Fruit fly (Drosophila melanogaster) whole organism, embryonic: ENCODE results near the gene CG13876.

Experiments
- Atf-2 ChIP-seq: fragments of 200-800 bp; sonication (Bioruptor generic); optimal IDR thresholded peaks from 2 replicates; lab custom pipeline; 2016; ENCODE audit warnings: missing biosample characterization, missing genetic modification characterization
- Awh ChIP-seq: fragments of 200-800 bp; sonication (Bioruptor generic); IDR thresholded peaks from 2 replicates; pipeline ENCODE4, ENCODE4 v1.3.6; 2022; ENCODE audit warnings: missing biosample characterization, missing genetic modification characterization
- CG10543 ChIP-seq: fragments of 200-800 bp; sonication (Bioruptor generic); optimal IDR thresholded peaks from 3 replicates; lab custom pipeline; 2017; ENCODE audit warnings: missing biosample characterization, mild to moderate bottlenecking, missing genetic modification characterization, moderate library complexity
- CG10959 ChIP-seq: fragments of 200-800 bp; sonication (Bioruptor generic); IDR thresholded peaks from 2 replicates; pipeline ENCODE4 v1.3.6; 2022; ENCODE audit warnings: missing biosample characterization, missing genetic modification characterization
- CG11696 ChIP-seq: fragments of 200-800 bp; sonication (Bioruptor generic); IDR thresholded peaks from 2 replicates; pipeline ENCODE4 v1.3.6; 2022; ENCODE audit warnings: missing biosample characterization, missing genetic modification characterization
- CG12219 ChIP-seq: fragments of 200-800 bp; sonication (Bioruptor generic); optimal IDR thresholded peaks from 3 replicates; lab custom pipeline; 2018; ENCODE audit warnings: missing biosample characterization, mild to moderate bottlenecking, missing genetic modification characterization
- CG13287 ChIP-seq: fragments of 200-800 bp; sonication (Bioruptor generic); IDR thresholded peaks from 2 replicates; pipeline ENCODE4 v1.3.6; 2022; ENCODE audit warnings: missing biosample characterization, missing genetic modification characterization; ENCODE audit not compliant: partially characterized antibody
- CG13775 ChIP-seq: fragments of 200-800 bp; sonication (Bioruptor generic); optimal IDR thresholded peaks from 3 replicates; lab custom pipeline; 2017; ENCODE audit warnings: missing biosample characterization, mild to moderate bottlenecking, missing genetic modification characterization
- CG13894 ChIP-seq: fragments of 200-800 bp; sonication (Bioruptor generic); optimal IDR thresholded peaks from 3 replicates; lab custom pipeline; 2018; ENCODE audit warnings: missing biosample characterization, mild to moderate bottlenecking, missing genetic modification characterization, moderate library complexity
- CG15601 ChIP-seq: fragments of 200-800 bp; sonication (Bioruptor generic); optimal IDR thresholded peaks from 3 replicates; lab custom pipeline; 2019; ENCODE audit warnings: missing biosample characterization, mild to moderate bottlenecking, missing genetic modification characterization, moderate library complexity
- CG18599 ChIP-seq: fragments of 200-800 bp; sonication (Bioruptor generic); optimal IDR thresholded peaks from 3 replicates; lab custom pipeline; 2017; ENCODE audit warnings: missing biosample characterization, missing genetic modification characterization, mild to moderate bottlenecking, moderate library complexity, missing genetic modification reagents
- CG2120 ChIP-seq: fragments of 200-800 bp; sonication (Bioruptor generic); optimal IDR thresholded peaks from 3 replicates; lab custom pipeline; 2016; ENCODE audit warnings: missing biosample characterization, missing genetic modification characterization
- CG3995 ChIP-seq: fragments of 200-800 bp; sonication (Bioruptor generic); optimal IDR thresholded peaks from 3 replicates; lab custom pipeline; 2016; ENCODE audit warnings: missing biosample characterization, missing genetic modification characterization
- CG4282 ChIP-seq: fragments of 200-800 bp; sonication (Bioruptor generic); optimal IDR thresholded peaks from 2 replicates; lab custom pipeline; 2016; ENCODE audit warnings: missing biosample characterization, missing genetic modification characterization
- CG6654 ChIP-seq: fragments of 200-800 bp; sonication (Bioruptor generic); optimal IDR thresholded peaks from 2 replicates; lab custom pipeline; 2017; ENCODE audit warnings: missing biosample characterization, mild to moderate bottlenecking, missing genetic modification characterization
- CG6765 ChIP-seq: fragments of 200-800 bp; sonication (Bioruptor generic); optimal IDR thresholded peaks from 3 replicates; lab custom pipeline; 2017; ENCODE audit warnings: missing biosample characterization, mild to moderate bottlenecking, missing genetic modification characterization
- CG7372 ChIP-seq: fragments of 200-800 bp; sonication (Bioruptor generic); IDR thresholded peaks from 2 replicates; pipeline ENCODE4 v1.3.6; 2022; ENCODE audit warnings: missing biosample characterization, missing genetic modification characterization
- CG7928 ChIP-seq: fragments of 200-800 bp; sonication (Bioruptor generic); optimal IDR thresholded peaks from 2 replicates; lab custom pipeline; 2017; ENCODE audit warnings: missing biosample characterization, mild to moderate bottlenecking, missing genetic modification characterization
- CG9215 ChIP-seq: fragments of 200-800 bp; sonication (Bioruptor generic); IDR thresholded peaks from 2 replicates; pipeline ENCODE4 v1.3.6; 2022; ENCODE audit warnings: missing biosample characterization, missing genetic modification characterization
- Drgx ChIP-seq: fragments of 200-800 bp; sonication (Bioruptor generic); IDR thresholded peaks from 2 replicates; pipeline ENCODE4 v1.3.6; 2022; ENCODE audit warnings: missing biosample characterization, missing genetic modification characterization
- Eip74EF ChIP-seq, 2 experiments: fragments of 200-800 bp in 1 of 2; fragments of >200 bp in 1 of 2; sonication (Bioruptor generic) in 1 of 2; optimal IDR thresholded peaks; 2 replicates each; lab custom pipeline; 2017 to 2019; ENCODE audit warnings: missing biosample characterization in 2 of 2, missing genetic modification characterization in 2 of 2, mild to moderate bottlenecking in 1 of 2, moderate library complexity in 1 of 2
- Gug ChIP-seq: fragments of 200-800 bp; sonication (Bioruptor generic); IDR thresholded peaks from 4 replicates; pipeline ENCODE4 v1.3.6; 2022; ENCODE audit warnings: missing biosample characterization, missing genetic modification characterization
- HLH4C ChIP-seq: fragments of 200-800 bp; sonication (Bioruptor generic); IDR thresholded peaks from 3 replicates; pipeline ENCODE4 v1.3.6; 2022; ENCODE audit warnings: missing biosample characterization, missing genetic modification characterization; ENCODE audit not compliant: partially characterized antibody
- HLHmδ ChIP-seq: fragments of 200-800 bp; sonication (Bioruptor generic); optimal IDR thresholded peaks from 2 replicates; lab custom pipeline; 2018; ENCODE audit warnings: missing biosample characterization, mild to moderate bottlenecking, missing genetic modification characterization, moderate library complexity
- Mrtf ChIP-seq: fragments of 200-800 bp; sonication (Bioruptor generic); IDR thresholded peaks from 3 replicates; pipeline ENCODE4 v1.3.6; 2022; ENCODE audit warnings: missing biosample characterization, missing genetic modification characterization
- Nf-YA ChIP-seq: fragments of 200-800 bp; sonication (Bioruptor generic); IDR thresholded peaks from 2 replicates; pipeline ENCODE4 v1.3.6; 2022; ENCODE audit warnings: missing biosample characterization, missing genetic modification characterization
- Nf-YB ChIP-seq: fragments of 200-800 bp; sonication (Bioruptor generic); optimal IDR thresholded peaks from 3 replicates; lab custom pipeline; 2019; ENCODE audit warnings: missing biosample characterization, mild to moderate bottlenecking, missing genetic modification characterization, moderate library complexity
- Pdp1 ChIP-seq, 2 experiments: fragments of 200-800 bp; sonication (Bioruptor generic); optimal IDR thresholded peaks; 3 replicates each; lab custom pipeline; 2016; ENCODE audit warnings: missing biosample characterization in 2 of 2, missing genetic modification characterization in 2 of 2, mild to moderate bottlenecking in 1 of 2, moderate library complexity in 1 of 2
- Sox102F ChIP-seq: fragments of 200-800 bp; sonication (Bioruptor generic); optimal IDR thresholded peaks from 2 replicates; lab custom pipeline; 2018; ENCODE audit warnings: missing biosample characterization, mild to moderate bottlenecking, missing genetic modification characterization, moderate library complexity
- Trl ChIP-seq, 3 experiments: fragments of >200 bp in 2 of 3; fragments of 200-800 bp in 1 of 3; sonication (Bioruptor generic) in 1 of 3; optimal IDR thresholded peaks; 2 replicates in 1 of 3; 3 replicates in 2 of 3; lab custom pipeline; 2016 to 2017; ENCODE audit warnings: missing biosample characterization in 1 of 3, missing genetic modification characterization in 1 of 3
- ara ChIP-seq: fragments of 200-800 bp; sonication (Bioruptor generic); IDR thresholded peaks from 2 replicates; pipeline ENCODE4 v1.3.6; 2022; ENCODE audit warnings: missing biosample characterization, missing genetic modification characterization
- caup ChIP-seq: fragments of 200-800 bp; sonication (Bioruptor generic); optimal IDR thresholded peaks from 3 replicates; lab custom pipeline; 2017; ENCODE audit warnings: missing biosample characterization, mild to moderate bottlenecking, missing genetic modification characterization, moderate library complexity; ENCODE audit not compliant: severe bottlenecking
- eyg ChIP-seq: fragments of 200-800 bp; sonication (Bioruptor generic); optimal IDR thresholded peaks from 3 replicates; lab custom pipeline; 2016; ENCODE audit warnings: missing biosample characterization, missing genetic modification characterization
- gsb-n ChIP-seq: fragments of 200-800 bp; sonication (Bioruptor generic); optimal IDR thresholded peaks from 3 replicates; lab custom pipeline; 2018; ENCODE audit warnings: missing biosample characterization, mild to moderate bottlenecking, missing genetic modification characterization
- inv ChIP-seq: fragments of 200-800 bp; sonication (Bioruptor generic); IDR thresholded peaks from 2 replicates; pipeline ENCODE4 v1.3.6; 2022; ENCODE audit warnings: missing biosample characterization, missing genetic modification characterization; ENCODE audit not compliant: partially characterized antibody
- jumu ChIP-seq: fragments of 200-800 bp; sonication (Bioruptor generic); optimal IDR thresholded peaks from 3 replicates; lab custom pipeline; 2016; ENCODE audit warnings: missing biosample characterization, missing genetic modification characterization
- kni ChIP-seq: fragments of 200-800 bp; sonication (Bioruptor generic); optimal IDR thresholded peaks from 3 replicates; lab custom pipeline; 2017; ENCODE audit warnings: mild to moderate bottlenecking, missing biosample characterization, missing genetic modification reagents, missing genetic modification characterization
- salm ChIP-seq: fragments of 200-800 bp; sonication (Bioruptor generic); optimal IDR thresholded peaks from 2 replicates; lab custom pipeline; 2018; ENCODE audit warnings: missing biosample characterization, mild to moderate bottlenecking, missing genetic modification characterization
- schlank ChIP-seq: fragments of 200-800 bp; sonication (Bioruptor generic); optimal IDR thresholded peaks from 2 replicates; lab custom pipeline; 2018; ENCODE audit warnings: missing biosample characterization, mild to moderate bottlenecking, missing genetic modification characterization
- scrt ChIP-seq: fragments of 200-800 bp; sonication (Bioruptor generic); optimal IDR thresholded peaks from 2 replicates; lab custom pipeline; 2018; ENCODE audit warnings: missing biosample characterization, mild to moderate bottlenecking, missing genetic modification characterization, moderate library complexity
- sens-2 ChIP-seq: fragments of 200-800 bp; sonication (Bioruptor generic); IDR thresholded peaks from 2 replicates; pipeline ENCODE4 v1.3.6; 2022; ENCODE audit warnings: missing biosample characterization, missing genetic modification characterization
- tll ChIP-seq, 2 experiments: fragments of 200-800 bp in 1 of 2; fragments of >200 bp in 1 of 2; sonication (Bioruptor generic) in 1 of 2; optimal IDR thresholded peaks; 2 replicates each; lab custom pipeline; 2017 to 2019; ENCODE audit warnings: missing biosample characterization in 2 of 2, missing genetic modification characterization in 2 of 2, mild to moderate bottlenecking in 1 of 2, moderate library complexity in 1 of 2

The CG13876 gene

DNA sequence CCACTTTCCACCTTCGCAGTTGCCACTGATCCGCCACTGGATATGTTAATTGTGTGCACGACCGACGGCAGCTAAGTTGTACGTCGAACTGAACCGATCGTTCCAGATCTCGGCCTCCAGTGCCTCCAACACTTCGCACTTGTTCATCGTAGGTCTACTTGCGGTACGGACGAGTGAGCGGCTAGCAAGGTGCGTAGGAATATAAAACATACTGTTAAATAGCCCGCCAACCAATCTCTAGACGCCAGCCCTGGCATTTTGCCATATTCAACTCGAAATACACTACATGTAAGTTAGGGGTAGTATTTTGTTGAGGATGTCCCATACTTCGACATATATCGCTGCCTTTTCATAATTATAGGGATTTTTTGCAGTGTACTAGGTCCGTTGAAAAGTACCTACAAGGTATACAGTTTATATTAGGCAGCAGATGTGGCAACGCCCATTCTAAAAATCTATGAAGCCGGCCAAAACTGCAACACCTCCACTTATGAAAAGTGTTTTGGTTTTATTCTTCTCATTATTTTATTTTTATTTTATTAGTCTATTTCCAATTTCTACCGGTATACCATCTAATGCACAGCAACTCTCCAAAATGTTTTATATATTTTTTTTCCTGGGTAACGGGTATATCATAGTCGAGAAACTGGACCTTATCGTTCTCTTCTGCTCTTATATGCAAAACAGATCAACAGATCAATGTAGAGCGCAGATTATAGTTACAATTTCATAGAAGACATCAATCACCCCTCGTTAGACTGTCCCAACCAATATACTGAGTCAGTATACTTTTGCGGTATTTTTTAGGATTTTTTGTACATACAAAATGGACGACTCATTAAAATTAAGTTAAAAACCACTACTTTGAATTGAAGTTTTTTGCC lies 17.3 kb downstream of the CG13876 start, which contains the start of the genes pyx and CG33229 (continued):
- TF ChIP-seq CG7372 (GFP tag; lab: Robert Waterston, UW) (peak; percentile 87), CG6654 (GFP tag; lab: Kevin White, UChicago) (peak; percentile 69), Trl (optimal IDR thresholded peaks at IDR 0.05; lab: Kevin White, UChicago) (no peak), Trl (GFP tag; optimal IDR thresholded peaks at IDR 0.05; lab: Kevin White, UChicago) (peak; percentile 70), HLHmδ (GFP tag; lab: Kevin White, UChicago) (no peak), Atf-2 (GFP tag; lab: Kevin White, UChicago) (peak; percentile 78), Nf-YB (GFP tag; lab: Kevin White, UChicago) (peak; percentile 61), Pdp1 (GFP tag; optimal IDR thresholded peaks at IDR 0.05; lab: Kevin White, UChicago) (peak; percentile 67 to 85), CG13287 (peak; percentile 28; the same call in 1 of the 2 replicates), CG3995 (GFP tag; lab: Kevin White, UChicago) (peak; percentile 43), CG9215 (GFP tag; lab: Robert Waterston, UW) (peak; percentile 87), gsb-n (tag; lab: Kevin White, UChicago) (no peak), Nf-YA (GFP tag; lab: Robert Waterston, UW) (no peak; the same call in 1 of the 2 replicates)
- TF ChIP-seq, all 482 proteins: peak for 390

DNA sequence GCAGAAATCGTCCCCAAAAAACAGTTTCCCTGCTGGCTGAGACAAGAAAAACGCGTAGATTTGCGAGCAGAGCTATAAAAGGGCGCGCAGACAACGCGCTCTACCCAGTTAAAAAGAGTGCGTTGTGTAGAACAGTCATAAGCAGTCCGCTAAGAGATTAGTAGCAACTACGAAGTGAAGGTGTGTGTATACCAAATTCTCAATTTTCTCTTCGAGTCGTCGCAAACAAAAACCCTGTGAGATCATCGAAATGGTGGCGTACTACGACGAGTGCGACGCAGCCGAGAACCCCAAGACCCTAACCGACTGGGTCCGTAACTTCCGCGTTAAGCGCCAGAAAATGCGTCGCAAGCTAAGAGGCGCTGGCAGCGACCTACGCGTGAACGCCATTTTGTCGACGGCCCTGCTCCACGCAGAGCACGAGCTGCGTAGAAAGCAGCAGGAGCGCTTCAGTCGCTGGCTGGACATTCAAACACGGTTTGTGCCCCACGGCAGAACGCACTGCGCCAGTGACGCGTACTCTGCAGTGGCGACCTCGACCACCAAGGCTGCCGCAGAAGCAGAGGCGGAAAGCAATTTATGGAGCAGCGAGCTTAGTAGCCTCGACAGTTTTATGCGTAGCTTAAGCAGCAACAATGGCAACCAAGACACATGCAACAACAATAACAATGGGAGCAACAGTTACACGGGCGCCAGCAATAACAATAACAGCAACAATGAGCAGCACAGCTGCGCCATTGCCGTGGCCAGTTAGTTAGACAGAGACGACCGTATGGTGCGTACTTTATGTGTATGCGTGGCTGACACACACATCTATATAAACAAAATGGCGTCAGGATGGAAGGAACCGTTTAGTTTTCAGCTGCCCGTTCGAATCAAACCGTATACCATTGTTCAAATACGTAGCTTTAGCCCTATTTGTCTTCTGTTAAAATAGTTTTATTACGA lies 18.3 kb downstream of the CG13876 start:
- TF ChIP-seq eyg (GFP tag; lab: Kevin White, UChicago) (no peak), caup (GFP tag; lab: Kevin White, UChicago) (peak; percentile 10), kni (GFP tag; lab: Kevin White, UChicago) (peak; percentile 84), CG10959 (GFP tag; lab: Robert Waterston, UW) (peak; percentile 9; the same call in 1 of the 2 replicates), Sox102F (no peak), salm (tag; lab: Kevin White, UChicago) (peak; percentile 3), CG11696 (no peak), Mrtf (GFP tag; lab: Robert Waterston, UW) (no peak), CG2120 (GFP tag; lab: Kevin White, UChicago) (no peak), CG12219 (GFP tag; lab: Kevin White, UChicago) (peak; percentile 21), inv (GFP tag; lab: Robert Waterston, UW) (0 out of 2 replicates have a peak, but pooled peaks have one; percentile 19), ara (peak; percentile 44), jumu (GFP tag; lab: Kevin White, UChicago) (peak; percentile 8), sens-2 (GFP tag; lab: Robert Waterston, UW) (no peak), HLH4C (GFP tag; lab: Robert Waterston, UW) (peak; percentile 43; the same call in 1 of the 3 replicates), CG10543 (GFP tag; lab: Kevin White, UChicago) (peak; percentile 90), CG18599 (GFP tag; lab: Kevin White, UChicago) (peak; percentile 28), Awh (GFP tag; lab: Robert Waterston, UW) (peak; percentile 32; the same call in 1 of the 2 replicates), CG6765 (GFP tag; lab: Kevin White, UChicago) (no peak), CG4282 (GFP tag; lab: Kevin White, UChicago) (peak; percentile 42), Drgx (GFP tag; lab: Robert Waterston, UW) (peak; percentile 37; the same call in 1 of the 2 replicates), Eip74EF (GFP tag; optimal IDR thresholded peaks at IDR 0.05; lab: Kevin White, UChicago) (peak in 1 of 2 experiments; percentile 81), scrt (GFP tag; lab: Kevin White, UChicago) (peak; percentile 98), schlank (tag; lab: Kevin White, UChicago) (no peak), CG7928 (GFP tag; lab: Kevin White, UChicago) (no peak), Gug (0 out of 4 replicates have a peak, but pooled peaks have one; percentile 13), tll (GFP tag; optimal IDR thresholded peaks at IDR 0.05; lab: Kevin White, UChicago) (no peak), CG15601 (no peak), CG13775 (GFP tag; lab: Kevin White, UChicago) (peak; percentile 29), CG13894 (peak; percentile 21)
